Worm (Caenorhabditis elegans): ENCODE measurements around the gene C17C3.3.

C17C3.3 gene

DNA sequence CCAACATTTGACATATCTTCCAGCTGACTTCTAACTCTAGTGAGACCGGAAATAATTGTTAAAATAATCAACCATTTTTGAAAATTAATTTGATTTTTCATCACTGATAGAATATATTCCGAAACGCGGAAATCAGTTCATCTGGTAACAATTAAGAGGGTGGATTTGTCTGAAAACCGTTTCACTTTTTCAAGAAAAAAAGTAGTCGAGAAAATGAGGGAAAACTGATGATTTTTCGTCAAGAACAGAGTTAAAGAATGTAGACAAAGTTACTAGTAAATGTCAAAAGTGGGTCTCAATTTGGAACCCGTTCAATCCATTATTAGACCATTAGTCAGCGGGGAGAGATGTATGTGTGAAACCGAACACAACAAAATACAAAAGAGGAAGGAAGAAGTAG lies 41.7 kb downstream of the C17C3.3 start, which contains the start of gene C17G10.6:
C17G10.6 (minus strand) TSS at position 101 of the 400 bp plus-strand sequence.
- no peak for TF ChIP-seq tbx-11 (GFP tag; IDR thresholded peaks at IDR 0.05)
- TF ChIP-seq B0310.2 (tag; optimal IDR thresholded peaks at IDR 0.05) = no peak
- TF ChIP-seq F13C5.2 (tag; optimal IDR thresholded peaks at IDR 0.05) = no peak
- no peak for TF ChIP-seq hmg-4 (GFP tag; optimal IDR thresholded peaks at IDR 0.05)
- no peak for TF ChIP-seq flt-1 (GFP tag; IDR thresholded peaks at IDR 0.05)
- no peak for TF ChIP-seq aly-1 (tag; optimal IDR thresholded peaks at IDR 0.05)
- no peak for TF ChIP-seq ceh-13 (GFP tag; optimal IDR thresholded peaks at IDR 0.05)
- TF ChIP-seq ama-1 (optimal IDR thresholded peaks at IDR 0.05) = no peak
- TF ChIP-seq tra-4 (tag; optimal IDR thresholded peaks at IDR 0.05) = no peak
- no peak for TF ChIP-seq tbx-37 (GFP tag; conservative IDR thresholded peaks at IDR 0.05)
- no peak for TF ChIP-seq hmbx-1 (tag; optimal IDR thresholded peaks at IDR 0.05)
- no peak for TF ChIP-seq scrt-1 (GFP tag; IDR thresholded peaks at IDR 0.05)
- no peak for TF ChIP-seq ceh-36 (tag; optimal IDR thresholded peaks at IDR 0.05)
- no peak for TF ChIP-seq ets-7 (tag; optimal IDR thresholded peaks at IDR 0.05)
- no peak for TF ChIP-seq hnd-1 (tag; optimal IDR thresholded peaks at IDR 0.05)

DNA sequence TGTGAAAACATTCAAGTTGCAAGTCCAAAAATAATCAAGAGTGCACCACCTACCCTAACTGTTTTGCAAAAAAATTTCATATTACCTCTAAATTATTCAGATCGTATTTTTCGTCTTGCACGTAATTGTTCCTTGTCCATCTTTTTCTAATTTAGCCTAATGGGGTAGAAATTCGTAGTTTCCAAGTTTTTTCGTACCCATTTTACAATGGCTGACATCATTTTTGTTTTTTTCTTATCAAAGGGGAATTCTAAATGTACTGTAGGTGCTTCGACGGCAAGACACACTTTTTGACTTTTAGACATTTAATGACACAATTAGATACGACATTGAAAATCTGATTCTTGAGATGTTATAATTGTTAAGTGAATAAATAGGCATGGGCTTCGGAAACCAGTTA lies 42.9 kb downstream of the C17C3.3 start:
- TF ChIP-seq hnd-1 (tag; optimal IDR thresholded peaks at IDR 0.05) (no peak), tbx-37 (GFP tag; conservative IDR thresholded peaks at IDR 0.05) (no peak)

DNA sequence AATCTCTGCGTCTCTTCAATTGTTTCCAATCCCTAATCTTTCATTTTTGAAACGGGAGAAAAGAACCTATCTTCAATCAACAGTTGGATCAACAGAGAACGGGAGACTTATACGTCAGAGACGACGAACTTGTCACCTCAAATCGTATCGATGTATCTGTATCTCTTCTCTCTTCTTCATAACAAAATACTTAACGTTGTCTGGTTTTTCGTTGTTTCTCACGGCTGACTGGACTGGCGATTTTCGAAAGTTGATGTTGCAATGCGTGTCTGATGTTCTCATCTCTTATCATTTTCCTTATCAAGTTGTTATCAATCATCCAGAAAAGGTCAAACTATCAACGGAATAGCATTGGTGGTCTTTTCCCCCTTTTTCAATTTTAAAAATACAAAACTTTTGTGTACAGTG lies 44.0 kb downstream of the C17C3.3 start:
- TF ChIP-seq flt-1 (GFP tag; IDR thresholded peaks at IDR 0.05) (no peak), scrt-1 (GFP tag; IDR thresholded peaks at IDR 0.05) (no peak), tbx-37 (GFP tag; conservative IDR thresholded peaks at IDR 0.05) (no peak), hmbx-1 (tag; optimal IDR thresholded peaks at IDR 0.05) (no peak), aly-1 (tag; optimal IDR thresholded peaks at IDR 0.05) (no peak), ets-7 (tag; optimal IDR thresholded peaks at IDR 0.05) (no peak), ceh-13 (GFP tag; optimal IDR thresholded peaks at IDR 0.05) (no peak), pes-1 (GFP tag; IDR thresholded peaks at IDR 0.05) (no peak), hmg-4 (GFP tag; optimal IDR thresholded peaks at IDR 0.05) (no peak), ama-1 (optimal IDR thresholded peaks at IDR 0.05) (no peak), B0310.2 (tag; optimal IDR thresholded peaks at IDR 0.05) (no peak), ceh-36 (tag; optimal IDR thresholded peaks at IDR 0.05) (no peak), tbx-11 (GFP tag; IDR thresholded peaks at IDR 0.05) (no peak), sea-1 (GFP tag; conservative IDR thresholded peaks at IDR 0.05) (no peak), F13C5.2 (tag; optimal IDR thresholded peaks at IDR 0.05) (no peak), hnd-1 (tag; optimal IDR thresholded peaks at IDR 0.05) (no peak), tra-4 (tag; optimal IDR thresholded peaks at IDR 0.05) (no peak)

DNA sequence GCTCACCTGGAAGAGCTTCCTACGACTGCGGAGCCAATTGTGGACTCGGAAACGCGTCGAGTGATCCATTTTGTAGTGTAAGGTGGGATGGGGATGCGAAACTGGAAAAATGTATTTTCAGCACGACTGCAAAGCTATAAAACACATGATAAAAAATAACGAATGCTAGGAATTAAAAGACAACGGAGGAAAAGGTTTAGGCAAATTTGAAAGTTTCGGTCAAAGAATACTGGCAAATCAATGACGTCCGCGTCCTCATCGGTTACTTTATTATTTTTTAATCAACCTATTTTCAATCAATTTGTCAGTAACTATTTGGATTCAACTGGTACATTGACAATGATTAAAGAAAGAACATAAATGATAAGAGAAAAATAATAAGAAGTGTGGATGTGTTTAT lies 46.2 kb downstream of the C17C3.3 start, which contains the start of gene C17G10.7:
C17G10.7 (minus strand) TSS at position 101 of the 400 bp plus-strand sequence.
- TF ChIP-seq hmg-4 (GFP tag; optimal IDR thresholded peaks at IDR 0.05) (no peak), ceh-36 (tag; optimal IDR thresholded peaks at IDR 0.05) (no peak), tra-4 (tag; optimal IDR thresholded peaks at IDR 0.05) (no peak), ama-1 (optimal IDR thresholded peaks at IDR 0.05) (no peak), sea-1 (GFP tag; conservative IDR thresholded peaks at IDR 0.05) (no peak), flt-1 (GFP tag; IDR thresholded peaks at IDR 0.05) (no peak), pes-1 (GFP tag; IDR thresholded peaks at IDR 0.05) (no peak)

Measured in whole organism, early embryonic.